Fruit fly (Drosophila melanogaster): ENCODE measurements around the gene glec.

DNA sequence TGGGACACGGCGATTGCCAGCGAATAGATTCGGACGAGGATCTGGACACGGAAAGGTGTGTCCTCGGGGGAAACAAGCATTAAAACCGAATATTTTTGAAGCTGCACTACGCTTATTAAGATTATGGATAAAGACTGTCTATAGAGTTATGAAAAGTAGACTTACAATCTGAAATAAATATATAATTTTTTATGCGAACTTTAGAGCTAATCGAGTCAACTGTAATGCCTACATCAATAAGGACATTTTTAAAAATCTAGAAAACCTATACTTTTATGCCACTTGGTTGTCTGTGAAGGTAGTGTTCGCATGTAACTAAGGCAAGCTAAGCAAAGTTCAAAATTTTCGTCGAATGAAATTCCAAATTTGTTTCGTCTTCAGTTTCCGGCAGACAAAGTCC is 17.4 kb upstream of the glec start, which contains the start of gene CG31178:
- no peak for TF ChIP-seq Myc (optimal IDR thresholded peaks at IDR 0.05)
- TF ChIP-seq insv (optimal IDR thresholded peaks at IDR 0.05), result no peak
- no peak for TF ChIP-seq ttk (optimal IDR thresholded peaks at IDR 0.05)
